Fruit fly (Drosophila melanogaster): ENCODE data around the gene aub.

Gene aub

DNA sequence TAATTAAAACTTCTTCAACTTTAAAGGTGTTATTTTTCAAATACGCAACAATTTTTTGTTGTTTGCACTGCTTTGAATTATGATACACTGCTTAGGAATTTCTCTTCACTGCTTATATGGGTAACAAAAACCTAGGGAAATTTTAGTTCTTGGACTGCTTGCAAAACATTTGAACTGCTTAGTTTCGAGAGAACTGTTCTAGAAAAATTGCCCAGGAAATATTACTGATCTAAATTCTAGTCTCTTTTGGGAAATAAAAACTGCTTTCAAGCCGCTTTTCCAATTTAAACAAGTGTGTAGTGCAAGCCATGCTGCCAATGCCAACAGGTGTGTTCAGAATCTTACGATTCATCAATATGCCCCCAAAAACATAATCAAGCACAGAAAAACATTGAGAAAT lies 36.8 kb downstream of the aub start (continued):
- TF ChIP-seq Nf-YC (tag; optimal IDR thresholded peaks at IDR 0.05) (no peak), Dad (GFP tag; optimal IDR thresholded peaks at IDR 0.05) (no peak), bowl (GFP tag; IDR thresholded peaks at IDR 0.05) (no peak), CG17186 (GFP tag; optimal IDR thresholded peaks at IDR 0.05) (no peak), CG7745 (tag; optimal IDR thresholded peaks at IDR 0.05) (no peak), vnd (GFP tag; IDR thresholded peaks at IDR 0.05; ENCODE audit: partially characterized antibody) (no peak), CG13287 (GFP tag; IDR thresholded peaks at IDR 0.05; ENCODE audit: partially characterized antibody) (no peak), pzg (GFP tag; optimal IDR thresholded peaks at IDR 0.05) (peak; percentile 9), CG10543 (GFP tag; optimal IDR thresholded peaks at IDR 0.05) (peak; percentile 1), pan (optimal IDR thresholded peaks at IDR 0.05) (no peak), pan (GFP tag; optimal IDR thresholded peaks at IDR 0.05 in 1 of 2, IDR thresholded peaks at IDR 0.05 in 1 of 2) (no peak), Trl (optimal IDR thresholded peaks at IDR 0.05) (no peak), Trl (GFP tag; optimal IDR thresholded peaks at IDR 0.05) (no peak), ind (GFP tag; optimal IDR thresholded peaks at IDR 0.05) (no peak), CG8290 (GFP tag; optimal IDR thresholded peaks at IDR 0.05) (peak; percentile 68), CG8290 (tag; optimal IDR thresholded peaks at IDR 0.05) (peak; percentile 64 to 83), Dfd (GFP tag; optimal IDR thresholded peaks at IDR 0.05) (peak in 1 of 2 experiments; percentile 93), otp (GFP tag; IDR thresholded peaks at IDR 0.05) (no peak), gro (GFP tag; optimal IDR thresholded peaks at IDR 0.05) (no peak), Bgb (GFP tag; IDR thresholded peaks at IDR 0.05; ENCODE audit: partially characterized antibody) (no peak), CG34376 (GFP tag; optimal IDR thresholded peaks at IDR 0.05) (no peak), CG14667 (GFP tag; IDR thresholded peaks at IDR 0.05) (no peak), GATAe (GFP tag; conservative IDR thresholded peaks at IDR 0.05) (no peak), CG7928 (GFP tag; optimal IDR thresholded peaks at IDR 0.05) (no peak), Gug (GFP tag; IDR thresholded peaks at IDR 0.05) (no peak), CG18011 (GFP tag; optimal IDR thresholded peaks at IDR 0.05) (no peak), crc (GFP tag; optimal IDR thresholded peaks at IDR 0.05) (no peak), btn (GFP tag; optimal IDR thresholded peaks at IDR 0.05) (no peak), rib (GFP tag; IDR thresholded peaks at IDR 0.05) (no peak), caup (GFP tag; optimal IDR thresholded peaks at IDR 0.05; ENCODE audit: severe bottlenecking) (peak; percentile 23), Dek (tag; optimal IDR thresholded peaks at IDR 0.05) (no peak), bbx (GFP tag; IDR thresholded peaks at IDR 0.05; ENCODE audit: partially characterized antibody) (0 out of 2 replicates have a peak, but pooled peaks have one; percentile 8), CG11398 (GFP tag; optimal IDR thresholded peaks at IDR 0.05) (no peak), CG12942 (GFP tag; optimal IDR thresholded peaks at IDR 0.05) (no peak), E2f1 (GFP tag; IDR thresholded peaks at IDR 0.05) (no peak), CG15514 (GFP tag; optimal IDR thresholded peaks at IDR 0.05) (no peak), Sox102F (GFP tag; optimal IDR thresholded peaks at IDR 0.05) (no peak), fd3F (GFP tag; optimal IDR thresholded peaks at IDR 0.05) (no peak), Sry-β (GFP tag; optimal IDR thresholded peaks at IDR 0.05) (no peak), Meics (GFP tag; optimal IDR thresholded peaks at IDR 0.05) (no peak), H2.0 (GFP tag; IDR thresholded peaks at IDR 0.05) (no peak), vfl (GFP tag; optimal IDR thresholded peaks at IDR 0.05) (no peak), CG17385 (GFP tag; optimal IDR thresholded peaks at IDR 0.05) (no peak), slp2 (GFP tag; optimal IDR thresholded peaks at IDR 0.05) (no peak), CrebB (tag; optimal IDR thresholded peaks at IDR 0.05) (no peak), tup (GFP tag; optimal IDR thresholded peaks at IDR 0.05) (no peak), CG9797 (GFP tag; optimal IDR thresholded peaks at IDR 0.05) (no peak), mirr (GFP tag; optimal IDR thresholded peaks at IDR 0.05) (no peak), dysf (GFP tag; IDR thresholded peaks at IDR 0.05) (no peak), CG9817 (tag; optimal IDR thresholded peaks at IDR 0.05) (peak; percentile 42), CG11560 (tag; IDR thresholded peaks at IDR 0.05) (no peak), ac (GFP tag; optimal IDR thresholded peaks at IDR 0.05) (no peak)

Data from whole organism, embryonic.